Fruit fly (Drosophila melanogaster): ENCODE results near the gene promL.

promL gene

dm6 chr3L:3098778-3099429 is 28.6 kb downstream of the promL start:
- TF ChIP-seq h (optimal IDR thresholded peaks at IDR 0.05) = no peak
- no peak for TF ChIP-seq Sin3A (optimal IDR thresholded peaks at IDR 0.05)
- TF ChIP-seq Myc (optimal IDR thresholded peaks at IDR 0.05) = no peak
- TF ChIP-seq insv (optimal IDR thresholded peaks at IDR 0.05) = no peak
- no peak for TF ChIP-seq psq (optimal IDR thresholded peaks at IDR 0.05)
- no peak for TF ChIP-seq ttk (optimal IDR thresholded peaks at IDR 0.05)

- TF ChIP-seq insv (optimal IDR thresholded peaks at IDR 0.05) (no peak), Sin3A (optimal IDR thresholded peaks at IDR 0.05) (no peak), psq (optimal IDR thresholded peaks at IDR 0.05) (no peak), ttk (optimal IDR thresholded peaks at IDR 0.05) (no peak), Myc (optimal IDR thresholded peaks at IDR 0.05) (no peak), h (optimal IDR thresholded peaks at IDR 0.05) (no peak)
These were observed 30.0 kb downstream of the promL start for dm6 chr3L:3097598-3097880.

dm6 chr3L:3096726-3097597 is 30.6 kb downstream of the promL start:
- no peak for TF ChIP-seq Myc (optimal IDR thresholded peaks at IDR 0.05)
- no peak for TF ChIP-seq h (optimal IDR thresholded peaks at IDR 0.05)
- TF ChIP-seq Sin3A (optimal IDR thresholded peaks at IDR 0.05) = no peak

dm6 chr3L:3096073-3096725 is 31.3 kb downstream of the promL start:
- TF ChIP-seq ttk (optimal IDR thresholded peaks at IDR 0.05) = no peak
- no peak for TF ChIP-seq Myc (optimal IDR thresholded peaks at IDR 0.05)
- no peak for TF ChIP-seq Sin3A (optimal IDR thresholded peaks at IDR 0.05)
- no peak for TF ChIP-seq h (optimal IDR thresholded peaks at IDR 0.05)
- TF ChIP-seq insv (optimal IDR thresholded peaks at IDR 0.05) = no peak
- TF ChIP-seq psq (optimal IDR thresholded peaks at IDR 0.05) = no peak

- TF ChIP-seq ttk (optimal IDR thresholded peaks at IDR 0.05) (no peak), Sin3A (optimal IDR thresholded peaks at IDR 0.05) (no peak), insv (optimal IDR thresholded peaks at IDR 0.05) (no peak), h (optimal IDR thresholded peaks at IDR 0.05) (no peak), Myc (optimal IDR thresholded peaks at IDR 0.05) (no peak), psq (optimal IDR thresholded peaks at IDR 0.05) (no peak)
These were observed 31.9 kb downstream of the promL start for dm6 chr3L:3095590-3095989.

dm6 chr3L:3090581-3091345 is 36.8 kb downstream of the promL start:
- TF ChIP-seq insv (optimal IDR thresholded peaks at IDR 0.05) = no peak
- TF ChIP-seq h (optimal IDR thresholded peaks at IDR 0.05) = no peak
- TF ChIP-seq ttk (optimal IDR thresholded peaks at IDR 0.05) = no peak
- no peak for TF ChIP-seq Myc (optimal IDR thresholded peaks at IDR 0.05)
- no peak for TF ChIP-seq psq (optimal IDR thresholded peaks at IDR 0.05)
- TF ChIP-seq Sin3A (optimal IDR thresholded peaks at IDR 0.05) = no peak

dm6 chr3L:3089012-3089411 is 38.5 kb downstream of the promL start:
- TF ChIP-seq Sin3A (optimal IDR thresholded peaks at IDR 0.05) (no peak), ttk (optimal IDR thresholded peaks at IDR 0.05) (no peak), Myc (optimal IDR thresholded peaks at IDR 0.05) (no peak), insv (optimal IDR thresholded peaks at IDR 0.05) (no peak), psq (optimal IDR thresholded peaks at IDR 0.05) (no peak), h (optimal IDR thresholded peaks at IDR 0.05) (no peak)

dm6 chr3L:3083329-3084083 is 44.0 kb downstream of the promL start:
- TF ChIP-seq h (optimal IDR thresholded peaks at IDR 0.05) = no peak
- TF ChIP-seq Sin3A (optimal IDR thresholded peaks at IDR 0.05) = no peak
- no peak for TF ChIP-seq ttk (optimal IDR thresholded peaks at IDR 0.05)
- TF ChIP-seq Myc (optimal IDR thresholded peaks at IDR 0.05) = no peak
- TF ChIP-seq insv (optimal IDR thresholded peaks at IDR 0.05) = no peak
- no peak for TF ChIP-seq psq (optimal IDR thresholded peaks at IDR 0.05)

dm6 chr3L:3081966-3082516 is 45.5 kb downstream of the promL start:
- TF ChIP-seq psq (optimal IDR thresholded peaks at IDR 0.05) (no peak), ttk (optimal IDR thresholded peaks at IDR 0.05) (no peak), Myc (optimal IDR thresholded peaks at IDR 0.05) (no peak), h (optimal IDR thresholded peaks at IDR 0.05) (no peak), insv (optimal IDR thresholded peaks at IDR 0.05) (no peak), Sin3A (optimal IDR thresholded peaks at IDR 0.05) (no peak)

- no peak for TF ChIP-seq insv (optimal IDR thresholded peaks at IDR 0.05)
- TF ChIP-seq h (optimal IDR thresholded peaks at IDR 0.05) = no peak
- TF ChIP-seq psq (optimal IDR thresholded peaks at IDR 0.05) = no peak
- TF ChIP-seq Myc (optimal IDR thresholded peaks at IDR 0.05) = no peak
- no peak for TF ChIP-seq ttk (optimal IDR thresholded peaks at IDR 0.05)
- TF ChIP-seq Sin3A (optimal IDR thresholded peaks at IDR 0.05) = no peak
These were observed 46.2 kb downstream of the promL start for dm6 chr3L:3081146-3081872.

Data from Kc167 (cell line).